Fruit fly (Drosophila melanogaster) whole organism, adult: ENCODE measurements around the gene Sfp38D.

Experiments
- CG11617 ChIP-seq: fragments of 200-800 bp; sonication (Bioruptor generic); optimal IDR thresholded peaks from 2 replicates; lab custom pipeline; 2017; ENCODE audit warnings: mild to moderate bottlenecking, missing biosample characterization, missing genetic modification reagents, missing genetic modification characterization
- CG12768 ChIP-seq: fragments of 200-800 bp; sonication (Bioruptor generic); optimal IDR thresholded peaks from 2 replicates; lab custom pipeline; 2017; ENCODE audit warnings: missing biosample characterization, missing genetic modification characterization, mild to moderate bottlenecking, moderate library complexity, missing genetic modification reagents
- CG14711 ChIP-seq: fragments of 200-800 bp; sonication (Bioruptor generic); optimal IDR thresholded peaks from 2 replicates; lab custom pipeline; 2018; ENCODE audit warnings: missing biosample characterization, mild to moderate bottlenecking, missing genetic modification characterization, moderate library complexity
- CG1620 ChIP-seq: fragments of 200-800 bp; sonication (Bioruptor generic); optimal IDR thresholded peaks from 2 replicates; lab custom pipeline; 2016; ENCODE audit warnings: missing biosample characterization, missing genetic modification characterization
- CG33017 ChIP-seq: fragments of 200-800 bp; sonication (Bioruptor generic); optimal IDR thresholded peaks from 2 replicates; lab custom pipeline; 2018; ENCODE audit warnings: missing biosample characterization, mild to moderate bottlenecking, missing genetic modification characterization, moderate library complexity
- CG5204 ChIP-seq: fragments of 200-800 bp; sonication (Bioruptor generic); optimal IDR thresholded peaks from 2 replicates; lab custom pipeline; 2016; ENCODE audit warnings: missing biosample characterization, missing genetic modification characterization
- CG7045 ChIP-seq: fragments of 200-800 bp; sonication (Bioruptor generic); optimal IDR thresholded peaks from 2 replicates; lab custom pipeline; 2017; ENCODE audit warnings: missing biosample characterization, mild to moderate bottlenecking, missing genetic modification characterization
- CG7101 ChIP-seq: fragments of 200-800 bp; sonication (Bioruptor generic); optimal IDR thresholded peaks from 2 replicates; lab custom pipeline; 2018; ENCODE audit warnings: missing biosample characterization, mild to moderate bottlenecking, missing genetic modification characterization, moderate library complexity
- Clk ChIP-seq: fragments of 200-800 bp; sonication (Bioruptor generic); optimal IDR thresholded peaks from 2 replicates; lab custom pipeline; 2017; ENCODE audit warnings: missing biosample characterization, missing genetic modification characterization
- Crg-1 ChIP-seq: fragments of 200-800 bp; sonication (Bioruptor generic); optimal IDR thresholded peaks from 2 replicates; lab custom pipeline; 2016; ENCODE audit warnings: missing biosample characterization, missing genetic modification characterization
- Hr96 ChIP-seq: fragments of 200-800 bp; sonication (Bioruptor generic); optimal IDR thresholded peaks from 2 replicates; lab custom pipeline; 2016; ENCODE audit warnings: missing biosample characterization, missing genetic modification characterization
- Mnt ChIP-seq: fragments of 200-800 bp; sonication (Bioruptor generic); optimal IDR thresholded peaks from 2 replicates; lab custom pipeline; 2016; ENCODE audit warnings: missing biosample characterization, mild to moderate bottlenecking, missing genetic modification characterization
- bab1 ChIP-seq: fragments of 200-800 bp; sonication (Bioruptor generic); optimal IDR thresholded peaks from 3 replicates; lab custom pipeline; 2019; ENCODE audit warnings: missing biosample characterization, mild to moderate bottlenecking, missing genetic modification characterization, moderate library complexity
- cic ChIP-seq: fragments of 200-800 bp; sonication (Bioruptor generic); optimal IDR thresholded peaks from 2 replicates; lab custom pipeline; 2017; ENCODE audit warnings: missing biosample characterization, mild to moderate bottlenecking, missing genetic modification characterization, moderate library complexity
- cnc ChIP-seq, 2 experiments: fragments of >200 bp; optimal IDR thresholded peaks; 2 replicates each; lab custom pipeline; 2017
- kay ChIP-seq: fragments of 200-800 bp; sonication (Bioruptor generic); peaks from one replicate; lab custom pipeline; 2016; ENCODE audit warnings: missing biosample characterization, missing genetic modification characterization, borderline replicate concordance
- ovo ChIP-seq: fragments of 200-800 bp; sonication (Bioruptor generic); optimal IDR thresholded peaks from 2 replicates; lab custom pipeline; 2016; ENCODE audit warnings: missing biosample characterization, missing genetic modification characterization
- pad ChIP-seq: fragments of 200-800 bp; sonication (Bioruptor generic); optimal IDR thresholded peaks from 3 replicates; lab custom pipeline; 2017; ENCODE audit warnings: missing biosample characterization, missing genetic modification characterization, mild to moderate bottlenecking, moderate library complexity, missing genetic modification reagents
- tj ChIP-seq: fragments of 200-800 bp; sonication (Bioruptor generic); optimal IDR thresholded peaks from 3 replicates; lab custom pipeline; 2017; ENCODE audit warnings: missing biosample characterization, mild to moderate bottlenecking, missing genetic modification characterization, moderate library complexity
- toe ChIP-seq: fragments of 200-800 bp; sonication (Bioruptor generic); optimal IDR thresholded peaks from 2 replicates; lab custom pipeline; 2016; ENCODE audit warnings: missing biosample characterization, missing genetic modification characterization

Sfp38D gene

DNA sequence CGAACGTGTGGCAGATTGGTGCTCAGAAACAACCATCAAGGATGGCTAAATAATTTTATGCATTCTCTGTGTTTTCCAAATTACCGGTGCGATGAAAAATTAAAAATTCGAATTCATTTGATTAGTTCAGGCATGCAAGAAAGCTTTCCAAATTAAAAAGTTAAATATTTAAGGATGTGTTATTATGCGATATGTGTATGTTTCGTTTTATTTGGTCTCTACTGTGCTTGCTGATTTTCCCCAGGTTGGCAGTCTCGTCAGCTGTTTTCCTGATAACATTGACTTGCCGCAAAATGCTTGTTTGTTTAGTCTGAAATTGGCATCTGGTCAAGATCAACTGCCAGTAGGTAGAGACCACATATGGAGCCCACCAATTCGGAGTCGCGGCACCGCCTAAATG is 9.2 kb downstream of the Sfp38D start, which contains the start of gene CG2611:
Gene CG2611 (plus strand): TSS at position 299 of the 400 bp plus-strand sequence.
- TF ChIP-seq CG33017 (tag; lab: Kevin White, UChicago) (no peak), Mnt (GFP tag; lab: Kevin White, UChicago) (peak; percentile 18), CG7045 (no peak), Clk (GFP tag; lab: Kevin White, UChicago) (no peak), pad (no peak), tj (GFP tag; lab: Kevin White, UChicago) (no peak), CG12768 (GFP tag; lab: Kevin White, UChicago) (no peak), ovo (GFP tag; lab: Kevin White, UChicago) (no peak), cnc (optimal IDR thresholded peaks at IDR 0.05; lab: Kevin White, UChicago) (no peak), Hr96 (GFP tag; lab: Kevin White, UChicago) (no peak), Crg-1 (GFP tag; lab: Kevin White, UChicago) (peak; percentile 42), CG11617 (GFP tag; lab: Kevin White, UChicago) (peak; percentile 55), toe (GFP tag; lab: Kevin White, UChicago) (peak; percentile 41), kay (GFP tag; lab: Kevin White, UChicago) (no peak), cic (no peak), CG7101 (peak; percentile 45), CG14711 (tag; lab: Kevin White, UChicago) (no peak), CG1620 (GFP tag; lab: Kevin White, UChicago) (peak; percentile 33), CG5204 (GFP tag; lab: Kevin White, UChicago) (no peak), bab1 (GFP tag; lab: Kevin White, UChicago) (peak; percentile 28)

DNA sequence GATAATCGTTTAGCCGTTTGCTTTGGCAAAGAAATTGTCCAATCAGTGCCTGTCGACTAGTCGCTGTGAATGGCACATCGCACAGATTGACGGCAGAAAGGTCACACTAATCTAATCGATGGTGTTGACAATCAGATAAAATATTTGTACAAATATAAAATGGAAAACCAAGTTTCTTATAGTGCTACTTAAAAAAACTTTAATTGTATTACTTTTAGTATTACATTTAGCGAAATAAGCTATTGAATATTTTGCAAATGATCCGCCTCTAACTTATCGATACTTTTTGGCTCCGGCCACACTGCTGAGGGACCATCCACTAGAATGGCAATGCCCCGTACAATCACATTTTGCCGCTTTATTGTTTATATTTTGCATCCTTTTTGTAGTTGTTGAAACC is 15.4 kb downstream of the Sfp38D start, which contains the start of the genes brun and CG2614:
Gene brun (minus strand): TSS at position 69 of the 400 bp plus-strand sequence.
Gene CG2614 (plus strand): TSS at position 317 of the 400 bp plus-strand sequence.
- peak; percentile 51 for TF ChIP-seq tj (GFP tag; lab: Kevin White, UChicago)
- peak; percentile 64 for TF ChIP-seq Mnt (GFP tag; lab: Kevin White, UChicago)
- TF ChIP-seq ovo (GFP tag; lab: Kevin White, UChicago), result peak; percentile 2
- TF ChIP-seq Clk (GFP tag; lab: Kevin White, UChicago), result peak; percentile 41
- TF ChIP-seq CG14711 (tag; lab: Kevin White, UChicago), result peak; percentile 69
- peak; percentile 24 for TF ChIP-seq Crg-1 (GFP tag; lab: Kevin White, UChicago)
- peak; percentile 70 for TF ChIP-seq CG11617 (GFP tag; lab: Kevin White, UChicago)
- TF ChIP-seq bab1 (GFP tag; lab: Kevin White, UChicago), result peak; percentile 74
- no peak for TF ChIP-seq Hr96 (GFP tag; lab: Kevin White, UChicago)
- TF ChIP-seq kay (GFP tag; lab: Kevin White, UChicago), result no peak
- peak; percentile 5 for TF ChIP-seq CG33017 (tag; lab: Kevin White, UChicago)
- peak; percentile 78 for TF ChIP-seq CG1620 (GFP tag; lab: Kevin White, UChicago)
- peak; percentile 42 for TF ChIP-seq CG7045
- peak; percentile 37 for TF ChIP-seq pad
- peak; percentile 78 for TF ChIP-seq CG7101
- peak; percentile 79 for TF ChIP-seq toe (GFP tag; lab: Kevin White, UChicago)
- TF ChIP-seq cnc (optimal IDR thresholded peaks at IDR 0.05; lab: Kevin White, UChicago), result no peak
- peak; percentile 49 for TF ChIP-seq CG12768 (GFP tag; lab: Kevin White, UChicago)
- no peak for TF ChIP-seq CG5204 (GFP tag; lab: Kevin White, UChicago)

DNA sequence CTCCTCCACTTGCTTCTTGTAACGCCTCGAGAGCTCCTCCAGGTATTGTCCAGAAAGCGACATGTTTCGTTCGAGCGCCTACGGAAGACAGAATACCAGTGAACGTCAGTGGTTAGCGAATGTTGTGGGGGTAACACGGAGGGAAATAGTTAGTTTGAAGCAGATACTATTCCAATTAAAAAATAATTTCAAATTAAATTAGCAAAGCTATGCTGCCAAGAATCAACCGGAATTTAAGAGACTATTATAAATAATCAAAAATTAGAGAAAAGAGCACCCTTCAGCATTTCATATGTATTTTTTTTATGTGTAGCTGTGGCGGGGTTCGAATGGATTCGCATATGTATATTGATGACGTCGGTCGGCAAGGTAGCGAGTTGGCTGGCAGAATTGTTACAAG is 20.4 kb downstream of the Sfp38D start:
- TF ChIP-seq kay (GFP tag; lab: Kevin White, UChicago) (no peak), Clk (GFP tag; lab: Kevin White, UChicago) (no peak), pad (no peak), cnc (optimal IDR thresholded peaks at IDR 0.05; lab: Kevin White, UChicago) (no peak), CG7045 (no peak), CG5204 (GFP tag; lab: Kevin White, UChicago) (no peak), Mnt (GFP tag; lab: Kevin White, UChicago) (no peak), ovo (GFP tag; lab: Kevin White, UChicago) (no peak), CG14711 (tag; lab: Kevin White, UChicago) (no peak), Hr96 (GFP tag; lab: Kevin White, UChicago) (no peak), CG33017 (tag; lab: Kevin White, UChicago) (no peak), Crg-1 (GFP tag; lab: Kevin White, UChicago) (no peak)

DNA sequence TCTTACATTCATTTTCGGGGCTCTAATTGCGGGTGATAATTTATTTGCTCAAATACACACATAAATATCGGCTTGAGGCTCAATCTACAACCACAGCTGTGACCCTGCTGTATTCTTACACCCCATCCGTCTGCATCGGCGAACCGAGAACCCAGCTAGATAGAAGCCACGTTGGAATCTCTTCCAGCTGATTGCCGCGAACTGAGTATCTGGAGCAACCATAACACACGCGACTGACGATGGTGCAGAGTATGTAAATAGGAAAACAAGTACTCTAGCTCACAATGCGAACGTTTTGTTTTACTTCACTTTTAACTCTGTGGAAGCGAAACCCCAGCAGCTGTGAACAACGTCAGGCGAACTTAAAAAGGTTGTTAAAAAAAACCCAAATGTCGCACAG is 23.7 kb downstream of the Sfp38D start:
- TF ChIP-seq ovo (GFP tag; lab: Kevin White, UChicago), result no peak

DNA sequence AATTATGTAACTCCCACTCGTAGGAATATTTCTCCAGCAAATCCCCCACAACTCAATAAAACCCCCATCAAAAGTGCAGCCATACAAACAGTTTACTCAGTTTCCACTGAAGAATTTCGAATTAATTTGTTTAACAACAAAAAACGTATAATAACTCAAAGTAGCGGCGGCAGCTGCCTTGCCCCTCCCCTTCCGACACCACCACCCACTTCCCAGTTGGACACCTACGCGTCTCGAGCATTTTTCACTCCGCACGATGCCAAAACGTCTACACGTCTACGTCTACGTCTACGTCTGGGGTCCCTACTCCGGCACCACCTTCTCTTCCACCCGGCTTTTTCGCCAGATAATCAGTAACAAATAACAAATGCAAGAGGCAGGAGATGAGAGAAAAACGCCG is 30.5 kb downstream of the Sfp38D start:
- TF ChIP-seq Crg-1 (GFP tag; lab: Kevin White, UChicago), result no peak
- no peak for TF ChIP-seq CG14711 (tag; lab: Kevin White, UChicago)
- no peak for TF ChIP-seq CG33017 (tag; lab: Kevin White, UChicago)
- TF ChIP-seq cic, result no peak

DNA sequence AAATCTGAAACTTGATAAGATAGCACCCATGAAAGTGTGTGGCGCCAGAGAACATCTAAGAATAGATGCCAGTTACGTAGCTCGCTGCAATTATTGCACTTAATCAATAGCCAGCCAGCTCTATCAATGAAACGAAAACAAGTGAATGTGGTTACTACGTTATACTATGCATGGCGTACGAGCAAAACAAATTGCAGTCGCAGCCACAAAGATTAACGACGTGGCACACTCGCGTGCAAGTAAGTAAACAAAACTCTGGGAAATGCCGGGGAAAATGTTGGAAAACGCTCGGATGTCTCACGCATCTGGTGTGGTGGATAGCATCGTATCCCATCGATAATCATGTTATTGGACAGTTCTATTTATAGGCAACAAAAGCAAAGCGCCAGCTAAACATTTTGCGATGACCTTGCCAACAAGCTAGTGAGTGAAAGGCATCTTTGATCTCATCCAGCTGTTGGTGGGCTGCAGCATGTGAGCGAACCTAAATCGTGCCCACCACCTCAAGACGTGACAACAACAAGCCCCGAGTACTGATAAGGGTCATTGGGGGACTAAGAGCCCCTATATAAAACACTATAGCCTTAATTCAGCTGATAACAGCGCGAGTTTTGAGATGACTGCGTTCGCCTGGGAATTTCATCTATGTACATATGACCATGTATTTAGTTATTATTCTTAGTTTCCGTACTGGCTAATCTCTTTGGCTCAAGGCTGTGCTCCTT is 33.2 kb downstream of the Sfp38D start:
- TF ChIP-seq tj (GFP tag; lab: Kevin White, UChicago), result peak; percentile 31
- TF ChIP-seq cic, result peak; percentile 100
- TF ChIP-seq cnc (optimal IDR thresholded peaks at IDR 0.05; lab: Kevin White, UChicago), result no peak
- peak; percentile 4 for TF ChIP-seq CG33017 (tag; lab: Kevin White, UChicago)
- peak; percentile 19 for TF ChIP-seq Mnt (GFP tag; lab: Kevin White, UChicago)
- no peak for TF ChIP-seq CG12768 (GFP tag; lab: Kevin White, UChicago)
- TF ChIP-seq pad, result no peak
- no peak for TF ChIP-seq CG5204 (GFP tag; lab: Kevin White, UChicago)
- peak; percentile 37 for TF ChIP-seq Hr96 (GFP tag; lab: Kevin White, UChicago)
- TF ChIP-seq CG14711 (tag; lab: Kevin White, UChicago), result no peak
- no peak for TF ChIP-seq CG1620 (GFP tag; lab: Kevin White, UChicago)
